Worm (Caenorhabditis elegans): Measurements from ENCODE around the gene K02E10.5.

- TF ChIP-seq ZK337.2 (GFP tag; IDR thresholded peaks at IDR 0.05) (no peak), egl-27 (tag; optimal IDR thresholded peaks at IDR 0.05) (no peak), pqm-1 (tag; optimal IDR thresholded peaks at IDR 0.05) (no peak), gei-8 (GFP tag; optimal IDR thresholded peaks at IDR 0.05) (no peak), lin-39 (tag; optimal IDR thresholded peaks at IDR 0.05) (no peak), nhr-237 (tag; optimal IDR thresholded peaks at IDR 0.05) (no peak), unc-62 (GFP tag; optimal IDR thresholded peaks at IDR 0.05 in 1 of 2) (no peak), unc-62 (tag; optimal IDR thresholded peaks at IDR 0.05) (no peak), arid-1 (GFP tag; conservative IDR thresholded peaks at IDR 0.05) (no peak), nhr-28 (tag; optimal IDR thresholded peaks at IDR 0.05) (no peak), mep-1 (tag; optimal IDR thresholded peaks at IDR 0.05) (no peak), skn-1 (tag; optimal IDR thresholded peaks at IDR 0.05) (no peak), ceh-82 (tag; optimal IDR thresholded peaks at IDR 0.05) (no peak)
Observed at ce11 chrX:2439309-2439708, 39.4 kb downstream of the K02E10.5 start.

Data from whole organism, L4 larva.